Worm (Caenorhabditis elegans): ENCODE measurements around the gene hst-1.
A peak's percentile ranks its signal among the peaks of the same experiment; 100 is the strongest.

The hst-1 gene

ce11 chrIV:8691486-8691885 is at the start of gene hst-1, which contains the start of gene ints-6:
hst-1 (minus strand) TSS chrIV:8691513.
ints-6 (plus strand) TSS chrIV:8691745.
- TF ChIP-seq ztf-29 (GFP tag; IDR thresholded peaks at IDR 0.05) (no peak), T22C8.4 (GFP tag; IDR thresholded peaks at IDR 0.05) (no peak), cog-1 (tag; optimal IDR thresholded peaks at IDR 0.05) (no peak), flt-1 (GFP tag; IDR thresholded peaks at IDR 0.05) (no peak), med-1 (GFP tag; optimal IDR thresholded peaks at IDR 0.05; ENCODE audit: insufficient read depth) (no peak), ztf-23 (GFP tag; IDR thresholded peaks at IDR 0.05) (no peak), ref-1 (GFP tag; conservative IDR thresholded peaks at IDR 0.05) (no peak), klf-2 (GFP tag; conservative IDR thresholded peaks at IDR 0.05) (no peak), tab-1 (GFP tag; IDR thresholded peaks at IDR 0.05) (no peak)

DNA sequence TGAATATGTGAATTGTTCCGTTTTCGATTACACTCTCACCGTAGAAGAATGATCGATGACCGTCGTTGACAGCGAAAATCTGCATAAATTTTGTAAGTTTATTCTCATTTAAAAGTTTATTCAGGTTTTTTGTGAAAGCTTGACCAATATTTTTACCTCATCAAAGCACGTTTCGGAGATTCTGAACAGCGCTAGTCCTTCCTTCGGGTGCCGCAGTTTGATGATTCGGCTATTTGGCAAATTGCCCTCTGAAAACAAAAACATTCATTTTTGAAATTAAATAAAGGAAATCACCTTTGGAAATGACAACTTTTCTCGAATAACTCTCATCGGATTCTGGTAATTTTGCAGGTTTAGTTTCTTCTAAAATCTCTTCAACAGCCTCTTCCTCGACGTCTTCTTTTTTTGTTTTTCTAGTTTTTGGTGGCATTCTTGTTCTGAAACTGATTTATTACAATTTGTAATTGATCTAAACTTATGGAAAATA is 49.7 kb upstream of the hst-1 start, which contains the start of gene F21D5.6:
Gene F21D5.6, minus strand, starts transcription at position 437 of the 487 bp plus-strand sequence.
- 0 out of 2 replicates have a peak, but pooled peaks have one; percentile 33 for TF ChIP-seq flt-1 (GFP tag; IDR thresholded peaks at IDR 0.05)
- TF ChIP-seq ztf-29 (GFP tag; IDR thresholded peaks at IDR 0.05), result no peak
- no peak for TF ChIP-seq ztf-23 (GFP tag; IDR thresholded peaks at IDR 0.05)
- no peak for TF ChIP-seq ref-1 (GFP tag; conservative IDR thresholded peaks at IDR 0.05)

- TF ChIP-seq ref-1 (GFP tag; conservative IDR thresholded peaks at IDR 0.05) (no peak), med-1 (GFP tag; optimal IDR thresholded peaks at IDR 0.05; ENCODE audit: insufficient read depth) (no peak), ztf-29 (GFP tag; IDR thresholded peaks at IDR 0.05) (no peak), klf-2 (GFP tag; conservative IDR thresholded peaks at IDR 0.05) (no peak), tab-1 (GFP tag; IDR thresholded peaks at IDR 0.05) (no peak), ztf-23 (GFP tag; IDR thresholded peaks at IDR 0.05) (no peak), cog-1 (tag; optimal IDR thresholded peaks at IDR 0.05) (no peak), T22C8.4 (GFP tag; IDR thresholded peaks at IDR 0.05) (no peak), flt-1 (GFP tag; IDR thresholded peaks at IDR 0.05) (no peak)
Observed at ce11 chrIV:8739926-8740325, 48.6 kb upstream of the hst-1 start, which contains the start of gene mrps-33. mrps-33 (minus strand) TSS chrIV:8740026.

- no peak for TF ChIP-seq ref-1 (GFP tag; conservative IDR thresholded peaks at IDR 0.05)
- TF ChIP-seq cog-1 (tag; optimal IDR thresholded peaks at IDR 0.05), result no peak
- TF ChIP-seq ztf-23 (GFP tag; IDR thresholded peaks at IDR 0.05), result no peak
- TF ChIP-seq ztf-29 (GFP tag; IDR thresholded peaks at IDR 0.05), result no peak
- TF ChIP-seq klf-2 (GFP tag; conservative IDR thresholded peaks at IDR 0.05), result no peak
- no peak for TF ChIP-seq med-1 (GFP tag; optimal IDR thresholded peaks at IDR 0.05; ENCODE audit: insufficient read depth)
- no peak for TF ChIP-seq flt-1 (GFP tag; IDR thresholded peaks at IDR 0.05)
- no peak for TF ChIP-seq tab-1 (GFP tag; IDR thresholded peaks at IDR 0.05)
- no peak for TF ChIP-seq T22C8.4 (GFP tag; IDR thresholded peaks at IDR 0.05)
Observed at ce11 chrIV:8739294-8739693, 48.0 kb upstream of the hst-1 start, which contains the start of gene F21D5.5. F21D5.5 (minus strand) TSS chrIV:8739394.

- no peak for TF ChIP-seq ztf-29 (GFP tag; IDR thresholded peaks at IDR 0.05)
- no peak for TF ChIP-seq flt-1 (GFP tag; IDR thresholded peaks at IDR 0.05)
- no peak for TF ChIP-seq ref-1 (GFP tag; conservative IDR thresholded peaks at IDR 0.05)
- no peak for TF ChIP-seq ztf-23 (GFP tag; IDR thresholded peaks at IDR 0.05)
- no peak for TF ChIP-seq cog-1 (tag; optimal IDR thresholded peaks at IDR 0.05)
- TF ChIP-seq med-1 (GFP tag; optimal IDR thresholded peaks at IDR 0.05; ENCODE audit: insufficient read depth), result no peak
Observed at ce11 chrIV:8737787-8738186, 46.5 kb upstream of the hst-1 start, which contains the start of gene F21D5.4. F21D5.4 (plus strand) TSS chrIV:8738087.

DNA sequence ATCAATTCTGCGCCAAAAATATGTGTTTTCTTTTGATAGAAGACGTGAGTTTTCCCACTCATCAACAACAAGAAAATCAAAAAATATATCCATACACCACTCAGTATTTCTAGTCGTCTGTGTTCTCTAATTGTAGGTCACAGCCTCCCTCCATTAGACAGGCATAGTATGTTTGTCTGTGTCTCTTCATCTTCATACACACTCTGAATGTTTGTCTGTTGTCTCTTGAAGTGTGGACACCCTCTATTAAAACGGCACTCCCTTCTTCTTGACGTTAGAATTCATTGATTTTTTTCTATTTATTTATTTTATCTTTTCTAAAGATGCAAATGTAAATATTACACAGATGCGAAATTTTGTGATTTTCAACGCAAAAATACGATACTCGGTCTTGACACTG is 46.0 kb upstream of the hst-1 start:
- no peak for TF ChIP-seq ztf-29 (GFP tag; IDR thresholded peaks at IDR 0.05)
- TF ChIP-seq ztf-23 (GFP tag; IDR thresholded peaks at IDR 0.05), result no peak
- TF ChIP-seq flt-1 (GFP tag; IDR thresholded peaks at IDR 0.05), result no peak
- no peak for TF ChIP-seq T22C8.4 (GFP tag; IDR thresholded peaks at IDR 0.05)
- no peak for TF ChIP-seq ref-1 (GFP tag; conservative IDR thresholded peaks at IDR 0.05)
- TF ChIP-seq klf-2 (GFP tag; conservative IDR thresholded peaks at IDR 0.05), result no peak
- TF ChIP-seq cog-1 (tag; optimal IDR thresholded peaks at IDR 0.05), result no peak
- TF ChIP-seq med-1 (GFP tag; optimal IDR thresholded peaks at IDR 0.05; ENCODE audit: insufficient read depth), result no peak
- TF ChIP-seq tab-1 (GFP tag; IDR thresholded peaks at IDR 0.05), result no peak

- TF ChIP-seq flt-1 (GFP tag; IDR thresholded peaks at IDR 0.05) (no peak), ztf-29 (GFP tag; IDR thresholded peaks at IDR 0.05) (no peak), klf-2 (GFP tag; conservative IDR thresholded peaks at IDR 0.05) (no peak), cog-1 (tag; optimal IDR thresholded peaks at IDR 0.05) (no peak), ref-1 (GFP tag; conservative IDR thresholded peaks at IDR 0.05) (no peak), ztf-23 (GFP tag; IDR thresholded peaks at IDR 0.05) (no peak), tab-1 (GFP tag; IDR thresholded peaks at IDR 0.05) (no peak), med-1 (GFP tag; optimal IDR thresholded peaks at IDR 0.05; ENCODE audit: insufficient read depth) (no peak), T22C8.4 (GFP tag; IDR thresholded peaks at IDR 0.05) (no peak)
Observed at ce11 chrIV:8730469-8730868, 39.2 kb upstream of the hst-1 start, which contains the start of gene F21D5.3. F21D5.3 (plus strand) TSS chrIV:8730815.

DNA sequence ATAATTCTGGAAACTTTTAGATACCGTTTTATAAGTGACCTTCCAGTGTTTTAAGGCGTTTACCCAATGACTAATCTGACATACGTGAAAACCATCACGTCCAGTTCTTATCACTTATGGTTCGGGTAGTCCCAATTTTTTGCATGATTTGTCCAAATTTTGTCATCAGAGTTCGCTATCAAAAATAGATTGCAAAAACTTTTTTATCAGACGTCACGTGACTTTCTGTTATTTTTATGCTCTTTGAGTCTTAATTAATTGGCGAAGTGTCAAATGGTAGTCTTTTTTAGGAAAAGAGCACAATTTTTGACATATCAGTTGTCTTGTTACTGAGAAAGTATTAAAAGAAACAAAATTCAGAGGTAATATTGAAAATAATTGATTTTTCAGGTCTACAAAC is 38.3 kb upstream of the hst-1 start:
- TF ChIP-seq ztf-23 (GFP tag; IDR thresholded peaks at IDR 0.05), result no peak
- TF ChIP-seq cog-1 (tag; optimal IDR thresholded peaks at IDR 0.05), result no peak
- no peak for TF ChIP-seq flt-1 (GFP tag; IDR thresholded peaks at IDR 0.05)
- no peak for TF ChIP-seq T22C8.4 (GFP tag; IDR thresholded peaks at IDR 0.05)
- TF ChIP-seq ref-1 (GFP tag; conservative IDR thresholded peaks at IDR 0.05), result no peak
- no peak for TF ChIP-seq tab-1 (GFP tag; IDR thresholded peaks at IDR 0.05)
- no peak for TF ChIP-seq med-1 (GFP tag; optimal IDR thresholded peaks at IDR 0.05; ENCODE audit: insufficient read depth)
- TF ChIP-seq klf-2 (GFP tag; conservative IDR thresholded peaks at IDR 0.05), result no peak
- TF ChIP-seq ztf-29 (GFP tag; IDR thresholded peaks at IDR 0.05), result no peak

DNA sequence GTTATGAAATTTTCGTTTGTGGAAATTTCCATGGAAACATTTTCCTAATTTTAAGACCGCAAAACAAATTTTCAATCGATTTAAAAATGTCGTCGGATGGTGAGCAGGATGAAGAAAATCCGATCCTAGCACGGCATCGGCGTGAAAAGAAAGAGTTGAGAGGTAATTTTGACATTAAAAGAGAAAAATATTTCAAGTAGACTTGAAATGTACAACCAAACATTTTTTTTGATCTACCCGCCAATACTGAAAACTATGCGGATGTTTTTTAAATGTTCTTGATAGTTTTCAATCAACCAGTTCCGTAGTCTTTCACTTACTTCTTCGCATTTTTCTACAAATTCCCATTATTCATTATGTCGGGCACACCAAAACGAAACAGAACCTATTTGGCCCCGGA is 36.8 kb upstream of the hst-1 start, which contains the start of gene otub-3:
Gene otub-3, plus strand, starts transcription at position 56 of the 400 bp plus-strand sequence.
- no peak for TF ChIP-seq tab-1 (GFP tag; IDR thresholded peaks at IDR 0.05)
- TF ChIP-seq ztf-23 (GFP tag; IDR thresholded peaks at IDR 0.05), result no peak
- no peak for TF ChIP-seq flt-1 (GFP tag; IDR thresholded peaks at IDR 0.05)
- no peak for TF ChIP-seq ztf-29 (GFP tag; IDR thresholded peaks at IDR 0.05)
- TF ChIP-seq ref-1 (GFP tag; conservative IDR thresholded peaks at IDR 0.05), result no peak

- TF ChIP-seq tab-1 (GFP tag; IDR thresholded peaks at IDR 0.05) (no peak), ref-1 (GFP tag; conservative IDR thresholded peaks at IDR 0.05) (no peak), cog-1 (tag; optimal IDR thresholded peaks at IDR 0.05) (no peak), flt-1 (GFP tag; IDR thresholded peaks at IDR 0.05) (no peak)
Observed at ce11 chrIV:8725345-8725744, 34.0 kb upstream of the hst-1 start, which contains the start of gene pgm-3. pgm-3 (plus strand) TSS chrIV:8725722.

Measured in whole organism, midembryonic.